Worm (Caenorhabditis elegans) whole organism, young adult: ENCODE results near the gene ZK512.11.

Experiments
- B0336.3 ChIP-seq: fragments of 200-800 bp; sonication (Bioruptor generic); IDR thresholded peaks from 2 replicates; pipeline ENCODE4 v1.3.6; 2022; ENCODE audit warnings: missing genetic modification characterization, missing compliant biosample characterization
- F52B5.7 ChIP-seq: sonication (generic microtip); optimal IDR thresholded peaks from 2 replicates; lab custom pipeline; 2016; ENCODE audit warnings: mild to moderate bottlenecking, missing genetic modification characterization, missing compliant biosample characterization
- atf-7 ChIP-seq: sonication (generic microtip); optimal IDR thresholded peaks from 2 replicates; lab custom pipeline; 2017; ENCODE audit warnings: mild to moderate bottlenecking, missing genetic modification characterization, missing compliant biosample characterization
- dpff-1 ChIP-seq: sonication (generic microtip); optimal IDR thresholded peaks from 2 replicates; lab custom pipeline; 2017; ENCODE audit warnings: mild to moderate bottlenecking, missing genetic modification characterization, missing compliant biosample characterization
- gei-17 ChIP-seq: fragments of 200-800 bp; sonication (Bioruptor generic); optimal IDR thresholded peaks from 2 replicates; lab custom pipeline; 2018; ENCODE audit warnings: mild to moderate bottlenecking, missing genetic modification characterization, missing compliant biosample characterization
- him-1 ChIP-seq: sonication (generic microtip); optimal IDR thresholded peaks from 2 replicates; lab custom pipeline; 2016; ENCODE audit warnings: missing genotype, missing genetic modification reagents, missing genetic modification characterization, missing compliant biosample characterization
- mel-28 ChIP-seq: sonication (generic microtip); optimal IDR thresholded peaks from 2 replicates; lab custom pipeline; 2016; ENCODE audit warnings: borderline replicate concordance, mild to moderate bottlenecking, missing genetic modification characterization, missing compliant biosample characterization
- nfya-1 ChIP-seq: sonication (generic microtip); optimal IDR thresholded peaks from 2 replicates; lab custom pipeline; 2017; ENCODE audit warnings: antibody characterized with exemption, missing compliant biosample characterization, missing genetic modification characterization, borderline replicate concordance; ENCODE audit not compliant: insufficient read depth
- nhr-120 ChIP-seq: fragments of 200-800 bp; sonication (Bioruptor generic); IDR thresholded peaks from 2 replicates; pipeline ENCODE4 v1.3.6; 2022; ENCODE audit warnings: missing genetic modification characterization, missing compliant biosample characterization
- pha-4 ChIP-seq: fragments of 150-350 bp; sonication (generic microtip); optimal IDR thresholded peaks from 2 replicates; lab custom pipeline; 2014; ENCODE audit warnings: missing biosample characterization, missing genetic modification reagents, missing genetic modification characterization
- rpc-1 ChIP-seq, 2 experiments: fragments of 150-350 bp in 1 of 2; sonication (generic microtip) in 1 of 2; optimal IDR thresholded peaks; 2 replicates each; lab custom pipeline; 2014 to 2018; ENCODE audit warnings: missing biosample characterization in 1 of 2, missing genetic modification characterization in 1 of 2, missing genetic modification reagents in 1 of 2, missing genotype in 1 of 2
- snpc-1.1 ChIP-seq: sonication (generic microtip); optimal IDR thresholded peaks from 2 replicates; lab custom pipeline; 2017; ENCODE audit warnings: missing genetic modification characterization, mild to moderate bottlenecking, missing compliant biosample characterization, antibody characterized with exemption, moderate library complexity, missing genotype, missing genetic modification reagents; ENCODE audit not compliant: insufficient read depth
- unc-62 ChIP-seq: fragments of 150-350 bp; optimal IDR thresholded peaks from 2 replicates; lab custom pipeline; 2014; ENCODE audit warnings: missing biosample characterization, missing genetic modification reagents, missing genetic modification characterization

- TF ChIP-seq B0336.3 (GFP tag; lab: Robert Waterston, UW) (no peak), pha-4 (tag; lab: Kevin White, UChicago) (no peak), nhr-120 (GFP tag; lab: Robert Waterston, UW) (no peak), dpff-1 (tag; lab: Kevin White, UChicago) (no peak), nfya-1 (tag; lab: Kevin White, UChicago) (no peak), F52B5.7 (tag; lab: Kevin White, UChicago) (no peak), unc-62 (GFP tag; lab: Kevin White, UChicago) (no peak), snpc-1.1 (no peak), mel-28 (tag; lab: Kevin White, UChicago) (no peak), him-1 (tag; lab: Kevin White, UChicago) (no peak), gei-17 (GFP tag; lab: Kevin White, UChicago) (no peak), atf-7 (no peak), rpc-1 (optimal IDR thresholded peaks at IDR 0.05; lab: Kevin White, UChicago) (no peak), rpc-1 (tag; optimal IDR thresholded peaks at IDR 0.05; lab: Kevin White, UChicago) (no peak)
Measured at ce11 chrIII:9118314-9118850, 25.6 kb upstream of the ZK512.11 start, which contains the start of gene grl-11.
